Worm (Caenorhabditis elegans): ENCODE data around the gene try-14.

- no peak for TF ChIP-seq egl-27 (tag; optimal IDR thresholded peaks at IDR 0.05)
- no peak for TF ChIP-seq nhr-11 (tag; optimal IDR thresholded peaks at IDR 0.05)
- TF ChIP-seq elt-1 (tag; optimal IDR thresholded peaks at IDR 0.05), result no peak
- no peak for TF ChIP-seq ama-1 (optimal IDR thresholded peaks at IDR 0.05)
- TF ChIP-seq elt-3 (tag; optimal IDR thresholded peaks at IDR 0.05), result no peak
- no peak for TF ChIP-seq peb-1 (tag; optimal IDR thresholded peaks at IDR 0.05)
- TF ChIP-seq nhr-237 (tag; optimal IDR thresholded peaks at IDR 0.05), result no peak
Measured at ce11 chrX:7541078-7541477, 45.7 kb upstream of the try-14 start.

Data from whole organism, L2 larva.